Fruit fly (Drosophila melanogaster) S2 (cell line): ENCODE results near the gene CG12104.

Experiments
- CG8478 ChIP-seq: fragments of >200 bp; optimal IDR thresholded peaks from 2 replicates; lab custom pipeline; 2018
- CTCF ChIP-seq, 2 experiments: fragments of >200 bp; optimal IDR thresholded peaks; 2 replicates each; lab custom pipeline; 2018

dm6 chr3L:1578391-1578948 lies 24.0 kb downstream of the CG12104 start:
- no peak for TF ChIP-seq CG8478 (lab: Kevin White, UChicago)
- TF ChIP-seq CTCF (optimal IDR thresholded peaks at IDR 0.05; lab: Kevin White, UChicago): peak in 1 of 2 experiments; percentile 48
